Worm (Caenorhabditis elegans) whole organism, L4 larva: ENCODE measurements around the gene str-118.

Experiments used
- F10B5.3 ChIP-seq: sonication (generic microtip); optimal IDR thresholded peaks from 2 replicates; lab custom pipeline; 2016; ENCODE audit warnings: mild to moderate bottlenecking, missing genetic modification characterization, missing compliant biosample characterization
- F44E2.7 ChIP-seq: fragments of 200-800 bp; sonication (Bioruptor generic); IDR thresholded peaks from 2 replicates; pipeline ENCODE4 v2.1.2; 2022; ENCODE audit warnings: missing genetic modification characterization, missing compliant biosample characterization
- R02D3.7 ChIP-seq: fragments of 150-350 bp; sonication (generic microtip); optimal IDR thresholded peaks from 3 replicates; lab custom pipeline; 2014; ENCODE audit warnings: missing biosample characterization, missing genetic modification characterization
- T20F7.1 ChIP-seq: fragments of 200-800 bp; sonication (Bioruptor generic); optimal IDR thresholded peaks from 2 replicates; lab custom pipeline; 2018; ENCODE audit warnings: mild to moderate bottlenecking, missing genetic modification characterization, missing compliant biosample characterization
- Y48G9A.11 ChIP-seq: fragments of 200-800 bp; sonication (Bioruptor generic); IDR thresholded peaks from 2 replicates; pipeline ENCODE4 v1.3.6; 2022; ENCODE audit warnings: missing genetic modification reagents, missing genetic modification characterization, missing compliant biosample characterization
- ZK337.2 ChIP-seq: fragments of 200-800 bp; sonication (Bioruptor generic); IDR thresholded peaks from 2 replicates; pipeline ENCODE4 v1.3.6; 2022; ENCODE audit warnings: missing genetic modification reagents, missing genetic modification characterization, missing compliant biosample characterization
- ZK546.5 ChIP-seq, 2 experiments: sonication (generic microtip); optimal IDR thresholded peaks; 2 replicates each; lab custom pipeline; 2017; ENCODE audit warnings: missing biosample characterization in 2 of 2, missing genetic modification characterization in 2 of 2
- aha-1 ChIP-seq: fragments of 150-350 bp; peaks from one replicate; lab custom pipeline; 2014; ENCODE audit warnings: missing biosample characterization, missing genetic modification characterization
- attf-4 ChIP-seq: sonication (generic microtip); optimal IDR thresholded peaks from 3 replicates; lab custom pipeline; 2017; ENCODE audit warnings: missing biosample characterization, missing genetic modification characterization
- ceh-20 ChIP-seq: fragments of 200-800 bp; sonication (Bioruptor generic); IDR thresholded peaks from 2 replicates; pipeline ENCODE4 v1.3.6; 2022; ENCODE audit warnings: missing genetic modification reagents, missing genetic modification characterization, missing compliant biosample characterization
- ceh-32 ChIP-seq: sonication (generic microtip); optimal IDR thresholded peaks from 2 replicates; lab custom pipeline; 2016; ENCODE audit warnings: mild to moderate bottlenecking, missing genetic modification characterization, missing compliant biosample characterization; ENCODE audit not compliant: poor library complexity
- ceh-44 ChIP-seq: fragments of 200-800 bp; sonication (Bioruptor generic); IDR thresholded peaks from 2 replicates; pipeline ENCODE4 v1.3.6; 2022; ENCODE audit warnings: missing genetic modification reagents, missing genetic modification characterization, missing compliant biosample characterization
- cey-2 ChIP-seq: sonication (generic microtip); optimal IDR thresholded peaks from 3 replicates; lab custom pipeline; 2017; ENCODE audit warnings: missing genetic modification characterization, mild to moderate bottlenecking, missing compliant biosample characterization, antibody characterized with exemption, borderline replicate concordance; ENCODE audit not compliant: insufficient read depth
- ctbp-1 ChIP-seq: fragments of 200-800 bp; sonication (Bioruptor generic); IDR thresholded peaks from 2 replicates; pipeline ENCODE4 v1.3.6; 2022; ENCODE audit warnings: missing genetic modification reagents, missing genetic modification characterization, missing compliant biosample characterization
- daf-19 ChIP-seq: fragments of 200-800 bp; sonication (Bioruptor generic); conservative IDR thresholded peaks from 2 replicates; pipeline ENCODE4 v1.3.6; 2022; ENCODE audit warnings: missing genetic modification characterization, missing compliant biosample characterization
- dmd-8 ChIP-seq: fragments of 200-800 bp; sonication (Bioruptor generic); IDR thresholded peaks from 2 replicates; pipeline ENCODE4 v1.3.6; 2022; ENCODE audit warnings: missing genetic modification characterization, missing compliant biosample characterization
- dmd-9 ChIP-seq: fragments of 200-800 bp; sonication (Bioruptor generic); IDR thresholded peaks from 2 replicates; pipeline ENCODE4 v1.3.6; 2022; ENCODE audit warnings: missing genetic modification reagents, missing genetic modification characterization, missing compliant biosample characterization
- dve-1 ChIP-seq: sonication (generic microtip); optimal IDR thresholded peaks from 2 replicates; lab custom pipeline; 2017; ENCODE audit warnings: antibody characterized with exemption, mild to moderate bottlenecking, missing genetic modification characterization, missing compliant biosample characterization; ENCODE audit not compliant: insufficient read depth
- egl-27 ChIP-seq: sonication (generic microtip); optimal IDR thresholded peaks from 3 replicates; lab custom pipeline; 2017; ENCODE audit warnings: missing biosample characterization, missing genetic modification reagents, missing genetic modification characterization
- gei-8 ChIP-seq: fragments of 200-800 bp; sonication (Bioruptor generic); optimal IDR thresholded peaks from 2 replicates; lab custom pipeline; 2018; ENCODE audit warnings: mild to moderate bottlenecking, missing genetic modification characterization, missing compliant biosample characterization
- hif-1 ChIP-seq, 2 experiments: sonication (generic microtip); optimal IDR thresholded peaks; 2 replicates each; lab custom pipeline; 2016 to 2017; ENCODE audit warnings: missing compliant biosample characterization in 2 of 2, missing genetic modification characterization in 2 of 2, missing genetic modification reagents in 2 of 2, missing genotype in 2 of 2, mild to moderate bottlenecking in 1 of 2
- hlh-30 ChIP-seq: sonication (generic microtip); optimal IDR thresholded peaks from 2 replicates; lab custom pipeline; 2017; ENCODE audit warnings: antibody characterized with exemption, mild to moderate bottlenecking, missing genetic modification characterization, missing compliant biosample characterization; ENCODE audit not compliant: insufficient read depth
- hmg-1.1 ChIP-seq: fragments of 200-800 bp; sonication (Bioruptor generic); IDR thresholded peaks from 2 replicates; pipeline ENCODE4 v1.3.6; 2022; ENCODE audit warnings: missing genetic modification reagents, missing genetic modification characterization, missing compliant biosample characterization
- lim-7 ChIP-seq: fragments of 200-800 bp; sonication (Bioruptor generic); IDR thresholded peaks from 2 replicates; pipeline ENCODE4 v1.3.6; 2022; ENCODE audit warnings: missing genetic modification characterization, missing compliant biosample characterization
- lin-15B ChIP-seq: fragments of 150-350 bp; sonication (generic microtip); optimal IDR thresholded peaks from 3 replicates; lab custom pipeline; 2014; ENCODE audit warnings: missing biosample characterization, missing genetic modification characterization
- lin-39 ChIP-seq: fragments of 150-350 bp; optimal IDR thresholded peaks from 2 replicates; lab custom pipeline; 2014; ENCODE audit warnings: missing biosample characterization, missing genetic modification reagents, missing genetic modification characterization
- lsy-2 ChIP-seq, 2 experiments: fragments of 150-350 bp in 1 of 2; sonication (generic microtip) in 1 of 2; optimal IDR thresholded peaks; 2 replicates each; lab custom pipeline; 2014 to 2017; ENCODE audit warnings: missing biosample characterization in 2 of 2, missing genetic modification characterization in 2 of 2
- madf-5 ChIP-seq, 2 experiments: fragments of 200-800 bp; sonication (Bioruptor generic); IDR thresholded peaks; 2 replicates each; pipeline ENCODE4 v1.3.6; 2022; ENCODE audit warnings: missing compliant biosample characterization in 2 of 2, missing genetic modification characterization in 2 of 2
- mdl-1 ChIP-seq, 2 experiments: fragments of 150-350 bp in 1 of 2; sonication (generic microtip) in 1 of 2; optimal IDR thresholded peaks; 2 replicates each; lab custom pipeline; 2014 to 2017; ENCODE audit warnings: missing biosample characterization in 2 of 2, missing genetic modification characterization in 2 of 2
- mdt-29 ChIP-seq: fragments of 200-800 bp; sonication (Bioruptor generic); IDR thresholded peaks from 2 replicates; pipeline ENCODE4 v1.3.6; 2022; ENCODE audit warnings: missing genetic modification reagents, missing genetic modification characterization, missing compliant biosample characterization
- mep-1 ChIP-seq: fragments of 150-350 bp; sonication (generic microtip); optimal IDR thresholded peaks from 3 replicates; lab custom pipeline; 2014; ENCODE audit warnings: missing biosample characterization, missing genetic modification characterization
- mes-2 ChIP-seq: sonication (generic microtip); optimal IDR thresholded peaks from 2 replicates; lab custom pipeline; 2016; ENCODE audit warnings: missing genotype, mild to moderate bottlenecking, missing genetic modification characterization, missing compliant biosample characterization; ENCODE audit not compliant: poor library complexity, severe bottlenecking
- mxl-2 ChIP-seq: fragments of 200-800 bp; sonication (Bioruptor generic); conservative IDR thresholded peaks from 2 replicates; pipeline ENCODE4 v1.3.6; 2022; ENCODE audit warnings: missing genetic modification reagents, missing genetic modification characterization, missing compliant biosample characterization
- mxl-3 ChIP-seq: fragments of 200-800 bp; sonication (Bioruptor generic); optimal IDR thresholded peaks from 2 replicates; lab custom pipeline; 2018; ENCODE audit warnings: mild to moderate bottlenecking, missing genetic modification characterization, missing compliant biosample characterization
- nhr-10 ChIP-seq: fragments of 150-350 bp; optimal IDR thresholded peaks from 2 replicates; lab custom pipeline; 2014; ENCODE audit warnings: missing biosample characterization, missing genetic modification characterization
- nhr-11 ChIP-seq: fragments of 150-350 bp; optimal IDR thresholded peaks from 2 replicates; lab custom pipeline; 2014; ENCODE audit warnings: missing biosample characterization, missing genetic modification characterization
- nhr-28 ChIP-seq: fragments of 150-350 bp; optimal IDR thresholded peaks from 2 replicates; lab custom pipeline; 2014; ENCODE audit warnings: missing biosample characterization, missing genetic modification characterization
- nhr-48 ChIP-seq: sonication (generic microtip); optimal IDR thresholded peaks from 2 replicates; lab custom pipeline; 2016; ENCODE audit warnings: mild to moderate bottlenecking, missing genetic modification characterization, missing compliant biosample characterization
- pha-4 ChIP-seq, 2 experiments: fragments of 150-350 bp in 1 of 2; fragments of 200-800 bp in 1 of 2; sonication (Bioruptor generic) in 1 of 2; IDR thresholded peaks in 1 of 2; optimal IDR thresholded peaks in 1 of 2; 2 replicates each; pipeline versions ENCODE4 v1.3.6 to Lab custom; 2014 to 2022; ENCODE audit warnings: missing genetic modification characterization in 2 of 2, missing genetic modification reagents in 2 of 2, missing biosample characterization in 1 of 2, missing compliant biosample characterization in 1 of 2
- php-3 ChIP-seq: fragments of 200-800 bp; sonication (Bioruptor generic); IDR thresholded peaks from 2 replicates; pipeline ENCODE4 v1.3.6; 2022; ENCODE audit warnings: missing genetic modification reagents, missing genetic modification characterization, missing compliant biosample characterization
- rbr-2 ChIP-seq: sonication (generic microtip); optimal IDR thresholded peaks from 2 replicates; lab custom pipeline; 2016; ENCODE audit warnings: missing genotype, missing genetic modification characterization, missing compliant biosample characterization
- tra-1 ChIP-seq: fragments of 200-800 bp; sonication (Bioruptor generic); IDR thresholded peaks from 2 replicates; pipeline ENCODE4 v1.3.6; 2022; ENCODE audit warnings: missing genetic modification reagents, missing genetic modification characterization, missing compliant biosample characterization
- unc-39 ChIP-seq: sonication (generic microtip); optimal IDR thresholded peaks from 2 replicates; lab custom pipeline; 2017; ENCODE audit warnings: missing biosample characterization, missing genetic modification characterization
- unc-62 ChIP-seq, 3 experiments: fragments of 150-350 bp in 1 of 3; sonication (generic microtip); optimal IDR thresholded peaks in 2 of 3; peaks in 1 of 3; 1 replicate in 1 of 3; 2 replicates in 2 of 3; lab custom pipeline; 2014 to 2017; ENCODE audit warnings: missing biosample characterization in 3 of 3, missing genetic modification characterization in 3 of 3, missing genetic modification reagents in 3 of 3, missing genotype in 1 of 3
- zfp-2 ChIP-seq: sonication (generic microtip); optimal IDR thresholded peaks from 2 replicates; lab custom pipeline; 2016; ENCODE audit warnings: mild to moderate bottlenecking, missing genetic modification characterization, missing compliant biosample characterization
- zip-2 ChIP-seq: fragments of 150-350 bp; optimal IDR thresholded peaks from 2 replicates; lab custom pipeline; 2014; ENCODE audit warnings: missing biosample characterization, missing genetic modification characterization
- ztf-7 ChIP-seq: fragments of 150-350 bp; optimal IDR thresholded peaks from 2 replicates; lab custom pipeline; 2014; ENCODE audit warnings: missing biosample characterization, missing genetic modification characterization

str-118 gene

DNA sequence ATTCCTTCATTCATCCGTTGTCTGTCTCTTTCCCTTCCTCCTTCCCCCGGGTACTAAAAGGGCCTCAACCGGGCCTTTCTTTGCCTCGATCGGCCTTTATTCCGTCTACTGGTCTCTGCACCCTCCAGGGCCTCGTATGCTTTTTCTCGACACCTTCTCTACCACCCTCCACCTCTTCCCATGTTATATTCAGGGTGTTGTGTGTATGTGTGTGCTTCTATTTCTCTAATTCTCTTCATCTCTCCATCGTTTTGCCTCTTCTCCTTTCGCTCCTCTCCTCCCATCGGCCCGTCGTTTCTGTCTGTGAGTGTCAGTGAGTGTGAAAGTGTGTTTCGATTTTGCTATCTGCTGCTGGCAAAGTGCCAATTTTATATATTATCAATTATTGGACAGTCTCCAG, 12.1 kb upstream of the str-118 start (continued):
- TF ChIP-seq cey-2 (tag; lab: Kevin White, UChicago) (no peak), rbr-2 (tag; lab: Kevin White, UChicago) (peak; percentile 77), unc-39 (tag; lab: Kevin White, UChicago) (no peak), zip-2 (tag; lab: Kevin White, UChicago) (no peak), unc-62 (GFP tag; optimal IDR thresholded peaks at IDR 0.05 in 1 of 2; lab: Kevin White, UChicago) (peak in 1 of 2 experiments; percentile 32), unc-62 (tag; optimal IDR thresholded peaks at IDR 0.05; lab: Kevin White, UChicago) (no peak), R02D3.7 (tag; lab: Kevin White, UChicago) (no peak), ceh-20 (peak; percentile 56; the same call in 1 of the 2 replicates), ceh-44 (GFP tag; lab: Robert Waterston, UW) (no peak), T20F7.1 (GFP tag; lab: Kevin White, UChicago) (no peak), hmg-1.1 (GFP tag; lab: Robert Waterston, UW) (peak; percentile 82), mdl-1 (tag; optimal IDR thresholded peaks at IDR 0.05; lab: Kevin White, UChicago) (peak; percentile 24 to 79), nhr-10 (tag; lab: Kevin White, UChicago) (no peak), aha-1 (tag; lab: Kevin White, UChicago) (peak; percentile 97), daf-19 (GFP tag; lab: Robert Waterston, UW) (no peak), mxl-3 (peak; percentile 68), F44E2.7 (GFP tag; lab: Robert Waterston, UW) (no peak), attf-4 (tag; lab: Kevin White, UChicago) (no peak), nhr-28 (tag; lab: Kevin White, UChicago) (peak; percentile 90), mxl-2 (no peak), hlh-30 (tag; lab: Kevin White, UChicago) (peak; percentile 80), pha-4 (GFP tag; IDR thresholded peaks at IDR 0.05; lab: Robert Waterston, UW) (peak; percentile 25; the same call in 1 of the 2 replicates), pha-4 (tag; optimal IDR thresholded peaks at IDR 0.05; lab: Kevin White, UChicago) (peak; percentile 22), zfp-2 (tag; lab: Kevin White, UChicago) (no peak), lin-15B (no peak), Y48G9A.11 (GFP tag; lab: Robert Waterston, UW) (no peak), ctbp-1 (GFP tag; lab: Robert Waterston, UW) (peak; percentile 60; the same call in 1 of the 2 replicates), ceh-32 (tag; lab: Kevin White, UChicago) (peak; percentile 20), php-3 (GFP tag; lab: Robert Waterston, UW) (no peak)

DNA sequence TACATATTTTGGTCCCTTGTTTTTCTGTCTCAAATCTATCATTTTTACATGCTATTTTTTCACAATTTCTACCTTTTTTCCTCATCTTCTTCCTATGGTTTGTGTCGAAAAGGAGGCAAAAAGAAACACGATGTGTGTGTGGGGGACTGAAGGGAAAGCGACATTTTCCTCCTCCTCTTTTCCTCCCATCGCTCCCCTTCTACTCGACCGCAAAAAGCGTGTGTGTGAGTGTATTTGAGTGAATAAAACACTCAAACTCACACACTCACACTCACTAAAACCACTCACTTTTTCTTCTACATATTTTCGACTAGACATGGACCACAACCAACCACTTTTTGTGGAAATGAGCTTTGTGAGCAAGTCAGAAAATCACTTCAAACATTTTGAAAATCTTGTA, 10.5 kb upstream of the str-118 start:
- TF ChIP-seq php-3 (GFP tag; lab: Robert Waterston, UW) (no peak), mxl-3 (peak; percentile 17), dmd-8 (GFP tag; lab: Robert Waterston, UW) (no peak), dmd-9 (GFP tag; lab: Robert Waterston, UW) (no peak), F10B5.3 (tag; lab: Kevin White, UChicago) (no peak), hif-1 (tag; optimal IDR thresholded peaks at IDR 0.05; lab: Kevin White, UChicago) (peak in 1 of 2 experiments; percentile 16), lim-7 (GFP tag; lab: Robert Waterston, UW) (0 out of 2 replicates have a peak, but pooled peaks have one; percentile 40), madf-5 (GFP tag; IDR thresholded peaks at IDR 0.05; lab: Robert Waterston, UW) (no peak), hlh-30 (tag; lab: Kevin White, UChicago) (peak; percentile 31), lin-39 (no peak), lsy-2 (tag; optimal IDR thresholded peaks at IDR 0.05; lab: Kevin White, UChicago) (peak; percentile 11 to 72), ctbp-1 (GFP tag; lab: Robert Waterston, UW) (0 out of 2 replicates have a peak, but pooled peaks have one; percentile 24), egl-27 (no peak), gei-8 (GFP tag; lab: Kevin White, UChicago) (no peak), tra-1 (GFP tag; lab: Robert Waterston, UW) (peak; percentile 23; the same call in 1 of the 2 replicates), ZK337.2 (no peak), ztf-7 (tag; lab: Kevin White, UChicago) (no peak), mes-2 (peak; percentile 57), ZK546.5 (tag; optimal IDR thresholded peaks at IDR 0.05; lab: Kevin White, UChicago) (no peak), zfp-2 (tag; lab: Kevin White, UChicago) (no peak), rbr-2 (tag; lab: Kevin White, UChicago) (peak; percentile 39), mdt-29 (GFP tag; lab: Robert Waterston, UW) (no peak), mxl-2 (no peak), mep-1 (peak; percentile 52), nhr-11 (tag; lab: Kevin White, UChicago) (no peak), dve-1 (tag; lab: Kevin White, UChicago) (peak; percentile 24), hmg-1.1 (GFP tag; lab: Robert Waterston, UW) (peak; percentile 49; the same call in 1 of the 2 replicates), nhr-48 (tag; lab: Kevin White, UChicago) (no peak)
